Worm (Caenorhabditis elegans) whole organism, young adult: ENCODE measurements around the gene nhr-103.

Experiments
- K11D2.4 ChIP-seq: fragments of 200-800 bp; sonication (Bioruptor generic); IDR thresholded peaks from 2 replicates; pipeline ENCODE4 v1.3.6; 2022; ENCODE audit warnings: missing genetic modification reagents, missing genetic modification characterization, missing compliant biosample characterization
- attf-6 ChIP-seq: fragments of 200-800 bp; sonication (Bioruptor generic); IDR thresholded peaks from 2 replicates; pipeline ENCODE4 v1.3.6; 2022; ENCODE audit warnings: missing genetic modification reagents, missing genetic modification characterization, missing compliant biosample characterization
- hmg-20 ChIP-seq: fragments of 200-800 bp; sonication (Bioruptor generic); IDR thresholded peaks from 2 replicates; pipeline ENCODE4 v1.3.6; 2022; ENCODE audit warnings: missing genetic modification reagents, missing genetic modification characterization, missing compliant biosample characterization

- TF ChIP-seq hmg-20 (GFP tag; lab: Robert Waterston, UW) (no peak), K11D2.4 (GFP tag; lab: Robert Waterston, UW) (no peak), attf-6 (GFP tag; lab: Robert Waterston, UW) (no peak)
These were observed 24.0 kb upstream of the nhr-103 start, which contains the start of gene cyp-32B1 for ce11 chrV:2201240-2201639.
